Worm (Caenorhabditis elegans) whole organism, L4/young adult: ENCODE measurements around the gene F20C5.5.

Experiments used
- W03F9.2 ChIP-seq: fragments of 150-350 bp; optimal IDR thresholded peaks from 2 replicates; lab custom pipeline; 2014; ENCODE audit warnings: missing biosample characterization, missing genetic modification characterization
- dao-5 ChIP-seq: sonication (generic microtip); optimal IDR thresholded peaks from 2 replicates; lab custom pipeline; 2016; ENCODE audit warnings: missing genotype, missing genetic modification characterization, moderate library complexity, missing compliant biosample characterization
- him-1 ChIP-seq: sonication (generic microtip); optimal IDR thresholded peaks from 2 replicates; lab custom pipeline; 2016; ENCODE audit warnings: missing genotype, missing genetic modification reagents, missing genetic modification characterization, missing compliant biosample characterization

- TF ChIP-seq dao-5 (tag; lab: Kevin White, UChicago) (no peak), W03F9.2 (tag; lab: Kevin White, UChicago) (peak; percentile 67), him-1 (tag; lab: Kevin White, UChicago) (peak; percentile 90)
These were observed 25.6 kb upstream of the F20C5.5 start for ce11 chrIV:8794895-8795665.
